Fruit fly (Drosophila melanogaster) whole organism, wandering third instar larva: ENCODE results near the gene CG9377.

Experiments used
- Abd-B ChIP-seq: fragments of >200 bp; optimal IDR thresholded peaks from 2 replicates; lab custom pipeline; 2017; ENCODE audit warnings: missing biosample characterization, missing genetic modification characterization
- CG32264 ChIP-seq: fragments of 200-800 bp; sonication (Bioruptor generic); optimal IDR thresholded peaks from 2 replicates; lab custom pipeline; 2016; ENCODE audit warnings: missing biosample characterization, missing genetic modification characterization
- CG9705 ChIP-seq: fragments of 200-800 bp; sonication (Bioruptor generic); optimal IDR thresholded peaks from 2 replicates; lab custom pipeline; 2018; ENCODE audit warnings: missing biosample characterization, mild to moderate bottlenecking, missing genetic modification characterization
- CrebA ChIP-seq: fragments of 200-800 bp; sonication (Bioruptor generic); optimal IDR thresholded peaks from 2 replicates; lab custom pipeline; 2016; ENCODE audit warnings: missing biosample characterization, mild to moderate bottlenecking, missing genetic modification characterization, borderline replicate concordance
- Dfd ChIP-seq: fragments of >200 bp; optimal IDR thresholded peaks from 2 replicates; lab custom pipeline; 2017; ENCODE audit warnings: missing biosample characterization, missing genetic modification characterization
- Dif ChIP-seq: fragments of 200-275, 200-300 bp; sonication (Bioruptor generic); optimal IDR thresholded peaks from 2 replicates; lab custom pipeline; 2018; ENCODE audit warnings: missing biosample characterization, missing genetic modification characterization; ENCODE audit not compliant: partially characterized antibody
- GATAd ChIP-seq: sonication (Bioruptor generic); optimal IDR thresholded peaks from 2 replicates; lab custom pipeline; 2016; ENCODE audit warnings: missing biosample characterization, missing genetic modification characterization
- HLH106 ChIP-seq: fragments of 200-800 bp; optimal IDR thresholded peaks from 3 replicates; lab custom pipeline; 2019; ENCODE audit warnings: missing biosample characterization, mild to moderate bottlenecking, missing genetic modification characterization, moderate library complexity
- Hnf4 ChIP-seq: fragments of 200-800 bp; sonication (Bioruptor generic); optimal IDR thresholded peaks from 2 replicates; lab custom pipeline; 2016; ENCODE audit warnings: missing biosample characterization, mild to moderate bottlenecking, missing genetic modification characterization
- Hr78 ChIP-seq: fragments of >200 bp; optimal IDR thresholded peaks from 2 replicates; lab custom pipeline; 2017; ENCODE audit warnings: missing biosample characterization, missing genetic modification characterization
- Hr83 ChIP-seq: fragments of 200-300 bp; sonication (Bioruptor generic); optimal IDR thresholded peaks from 2 replicates; lab custom pipeline; 2016; ENCODE audit warnings: missing biosample characterization, mild to moderate bottlenecking, missing genetic modification characterization, moderate library complexity; ENCODE audit not compliant: poor library complexity, severe bottlenecking
- Jra ChIP-seq: sonication (Bioruptor generic); optimal IDR thresholded peaks from 2 replicates; lab custom pipeline; 2016; ENCODE audit warnings: missing biosample characterization, missing genetic modification characterization
- Mio ChIP-seq: sonication (Bioruptor generic); optimal IDR thresholded peaks from 2 replicates; lab custom pipeline; 2016; ENCODE audit warnings: missing biosample characterization, missing genetic modification characterization
- Myc ChIP-seq: fragments of >200 bp; optimal IDR thresholded peaks from 2 replicates; lab custom pipeline; 2017
- N ChIP-seq: fragments of >200 bp; optimal IDR thresholded peaks from 2 replicates; lab custom pipeline; 2018; ENCODE audit warnings: missing biosample characterization, missing external identifiers, missing genetic modification characterization
- OdsH ChIP-seq: fragments of 200-800 bp; sonication (Bioruptor generic); optimal IDR thresholded peaks from 2 replicates; lab custom pipeline; 2016; ENCODE audit warnings: missing biosample characterization, mild to moderate bottlenecking, missing genetic modification characterization
- Rel ChIP-seq, 2 experiments: fragments of 200-800 bp; sonication (Bioruptor generic) in 1 of 2; optimal IDR thresholded peaks; 2 replicates in 1 of 2; 3 replicates in 1 of 2; lab custom pipeline; 2016 to 2019; ENCODE audit warnings: mild to moderate bottlenecking in 2 of 2, missing biosample characterization in 2 of 2, missing genetic modification characterization in 2 of 2, moderate library complexity in 1 of 2
- Sp1 ChIP-seq: fragments of 200-800 bp; sonication (Bioruptor generic); optimal IDR thresholded peaks from 3 replicates; lab custom pipeline; 2019; ENCODE audit warnings: missing biosample characterization, mild to moderate bottlenecking, missing genetic modification characterization, moderate library complexity
- Vsx2 ChIP-seq: fragments of 200-300, 225-300 bp; sonication (Bioruptor generic); optimal IDR thresholded peaks from 2 replicates; lab custom pipeline; 2018; ENCODE audit warnings: missing biosample characterization, missing genetic modification characterization; ENCODE audit not compliant: partially characterized antibody
- br ChIP-seq: fragments of 200-800 bp; sonication (Bioruptor generic); optimal IDR thresholded peaks from 2 replicates; lab custom pipeline; 2016; ENCODE audit warnings: missing biosample characterization, missing genetic modification characterization
- brk ChIP-seq: fragments of 200-800 bp; sonication (Bioruptor generic); optimal IDR thresholded peaks from 2 replicates; lab custom pipeline; 2016; ENCODE audit warnings: missing biosample characterization, mild to moderate bottlenecking, missing genetic modification characterization
- dl ChIP-seq, 2 experiments: fragments of 175-275, 200-275 bp in 1 of 2; fragments of 200-275 bp in 1 of 2; sonication (Bioruptor generic); optimal IDR thresholded peaks; lab custom pipeline; 2018; ENCODE audit warnings: mild to moderate bottlenecking in 2 of 2, missing biosample characterization in 2 of 2, missing genetic modification characterization in 2 of 2, moderate library complexity in 2 of 2; ENCODE audit not compliant: partially characterized antibody in 2 of 2, insufficient read depth in 1 of 2
- dmrt93B ChIP-seq: fragments of 200-800 bp; sonication (Bioruptor generic); optimal IDR thresholded peaks from 2 replicates; lab custom pipeline; 2018; ENCODE audit warnings: missing biosample characterization, mild to moderate bottlenecking, missing genetic modification characterization
- dsf ChIP-seq: sonication (Bioruptor generic); optimal IDR thresholded peaks from 2 replicates; lab custom pipeline; 2016; ENCODE audit warnings: missing biosample characterization, missing genetic modification characterization, borderline replicate concordance
- ey ChIP-seq: fragments of 200-800 bp; sonication (Bioruptor generic); optimal IDR thresholded peaks from 2 replicates; lab custom pipeline; 2016; ENCODE audit warnings: missing biosample characterization, missing genetic modification characterization
- foxo ChIP-seq, 2 experiments: fragments of 200-800 bp; sonication (Bioruptor generic); optimal IDR thresholded peaks; 2 replicates in 1 of 2; 3 replicates in 1 of 2; lab custom pipeline; 2016 to 2017; ENCODE audit warnings: missing biosample characterization in 2 of 2, missing genetic modification characterization in 2 of 2
- fru ChIP-seq: fragments of 200-800 bp; sonication (Bioruptor generic); optimal IDR thresholded peaks from 3 replicates; lab custom pipeline; 2016; ENCODE audit warnings: missing biosample characterization, mild to moderate bottlenecking, missing genetic modification characterization
- h ChIP-seq: fragments of 200-800 bp; sonication (Bioruptor generic); optimal IDR thresholded peaks from 3 replicates; lab custom pipeline; 2016; ENCODE audit warnings: missing biosample characterization, mild to moderate bottlenecking, missing genetic modification characterization
- jim ChIP-seq: fragments of 175-275, 200-325 bp; sonication (Bioruptor generic); optimal IDR thresholded peaks from 2 replicates; lab custom pipeline; 2016; ENCODE audit warnings: missing biosample characterization, mild to moderate bottlenecking, missing genetic modification characterization
- lola ChIP-seq: fragments of >200 bp; optimal IDR thresholded peaks from 2 replicates; lab custom pipeline; 2017; ENCODE audit warnings: missing biosample characterization, missing genetic modification characterization
- pan ChIP-seq: fragments of >200 bp; optimal IDR thresholded peaks from 2 replicates; lab custom pipeline; 2017
- psq ChIP-seq: fragments of 200-800 bp; sonication (Bioruptor generic); optimal IDR thresholded peaks from 3 replicates; lab custom pipeline; 2017; ENCODE audit warnings: missing biosample characterization, mild to moderate bottlenecking, missing genetic modification characterization, moderate library complexity
- rgr ChIP-seq: fragments of 200-800 bp; sonication (Bioruptor generic); optimal IDR thresholded peaks from 3 replicates; lab custom pipeline; 2016; ENCODE audit warnings: missing biosample characterization, mild to moderate bottlenecking, missing genetic modification characterization
- sage ChIP-seq: fragments of 200-800 bp; sonication (Bioruptor generic); optimal IDR thresholded peaks from 2 replicates; lab custom pipeline; 2016; ENCODE audit warnings: missing biosample characterization, mild to moderate bottlenecking, missing genetic modification characterization
- sv ChIP-seq: fragments of 200-800 bp; sonication (Bioruptor generic); optimal IDR thresholded peaks from 3 replicates; lab custom pipeline; 2016; ENCODE audit warnings: missing biosample characterization, missing genetic modification characterization
- tai ChIP-seq: sonication (Bioruptor generic); optimal IDR thresholded peaks from 2 replicates; lab custom pipeline; 2016; ENCODE audit warnings: missing biosample characterization, missing genetic modification characterization
- usp ChIP-seq: fragments of >200 bp; optimal IDR thresholded peaks from 2 replicates; lab custom pipeline; 2017; ENCODE audit warnings: missing biosample characterization, missing genetic modification characterization
- woc ChIP-seq: sonication (Bioruptor generic); optimal IDR thresholded peaks from 2 replicates; lab custom pipeline; 2016; ENCODE audit warnings: missing biosample characterization, mild to moderate bottlenecking, missing genetic modification characterization

The CG9377 gene

DNA sequence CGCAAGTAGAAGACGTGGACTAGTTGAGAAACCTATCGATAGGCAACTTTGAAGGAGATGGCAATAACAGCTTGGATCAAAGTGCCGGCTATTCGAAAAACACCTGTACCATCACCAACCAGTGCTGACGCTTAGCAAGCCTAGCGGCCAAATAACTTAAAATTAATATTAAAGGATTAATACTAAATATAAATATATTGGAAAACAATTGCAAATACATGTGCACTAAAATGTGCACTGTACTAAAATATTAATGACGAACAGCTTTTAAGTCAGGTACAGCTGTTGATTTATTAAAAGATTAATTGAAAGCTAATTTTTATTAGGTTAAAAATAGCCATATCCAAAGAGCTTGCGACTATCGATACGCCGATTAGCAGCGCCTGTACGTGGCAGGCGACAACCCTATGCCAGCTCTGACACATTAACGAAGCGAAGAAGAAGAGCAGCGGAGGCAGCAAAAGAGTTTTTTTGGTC, 17.2 kb upstream of the CG9377 start, which contains the start of the genes CG9302 and beta'COP:
CG9302 (minus strand) TSS at position 51 of the 477 bp plus-strand sequence.
beta'COP (plus strand) TSS at position 415 of the 477 bp plus-strand sequence.
- TF ChIP-seq OdsH (GFP tag; lab: Kevin White, UChicago) (peak; percentile 63), psq (peak; percentile 61), Myc (lab: Kevin White, UChicago) (peak; percentile 97), HLH106 (peak; percentile 86), dmrt93B (GFP tag; lab: Kevin White, UChicago) (no peak), rgr (GFP tag; lab: Kevin White, UChicago) (no peak), GATAd (GFP tag; lab: Kevin White, UChicago) (peak; percentile 12), Hr78 (GFP tag; lab: Kevin White, UChicago) (no peak), ey (peak; percentile 35), Hr83 (GFP tag; lab: Kevin White, UChicago) (no peak), CG9705 (GFP tag; lab: Kevin White, UChicago) (peak; percentile 66), Sp1 (GFP tag; lab: Kevin White, UChicago) (peak; percentile 77), Dfd (GFP tag; lab: Kevin White, UChicago) (no peak), sv (peak; percentile 53), woc (GFP tag; lab: Kevin White, UChicago) (peak; percentile 83), Rel (GFP tag; optimal IDR thresholded peaks at IDR 0.05; lab: Kevin White, UChicago) (no peak), Rel (tag; optimal IDR thresholded peaks at IDR 0.05; lab: Kevin White, UChicago) (peak; percentile 25), dsf (no peak), jim (GFP tag; lab: Kevin White, UChicago) (no peak), Dif (GFP tag; lab: Kevin White, UChicago) (no peak), foxo (GFP tag; optimal IDR thresholded peaks at IDR 0.05; lab: Kevin White, UChicago) (peak in 1 of 2 experiments; percentile 80), br (GFP tag; lab: Kevin White, UChicago) (no peak)

dm6 chr2L:13376086-13376485, 14.7 kb upstream of the CG9377 start:
- TF ChIP-seq foxo (GFP tag; optimal IDR thresholded peaks at IDR 0.05; lab: Kevin White, UChicago), result no peak
- TF ChIP-seq woc (GFP tag; lab: Kevin White, UChicago), result no peak
- TF ChIP-seq sage, result no peak
- TF ChIP-seq Dif (GFP tag; lab: Kevin White, UChicago), result no peak
- no peak for TF ChIP-seq CG9705 (GFP tag; lab: Kevin White, UChicago)
- no peak for TF ChIP-seq dl (GFP tag; optimal IDR thresholded peaks at IDR 0.05; lab: Kevin White, UChicago; ENCODE audit: insufficient read depth in 1 of 2, partially characterized antibody in 2 of 2)
- TF ChIP-seq sv, result no peak
- no peak for TF ChIP-seq rgr (GFP tag; lab: Kevin White, UChicago)
- no peak for TF ChIP-seq CG32264
- TF ChIP-seq Hnf4, result no peak
- no peak for TF ChIP-seq Dfd (GFP tag; lab: Kevin White, UChicago)

DNA sequence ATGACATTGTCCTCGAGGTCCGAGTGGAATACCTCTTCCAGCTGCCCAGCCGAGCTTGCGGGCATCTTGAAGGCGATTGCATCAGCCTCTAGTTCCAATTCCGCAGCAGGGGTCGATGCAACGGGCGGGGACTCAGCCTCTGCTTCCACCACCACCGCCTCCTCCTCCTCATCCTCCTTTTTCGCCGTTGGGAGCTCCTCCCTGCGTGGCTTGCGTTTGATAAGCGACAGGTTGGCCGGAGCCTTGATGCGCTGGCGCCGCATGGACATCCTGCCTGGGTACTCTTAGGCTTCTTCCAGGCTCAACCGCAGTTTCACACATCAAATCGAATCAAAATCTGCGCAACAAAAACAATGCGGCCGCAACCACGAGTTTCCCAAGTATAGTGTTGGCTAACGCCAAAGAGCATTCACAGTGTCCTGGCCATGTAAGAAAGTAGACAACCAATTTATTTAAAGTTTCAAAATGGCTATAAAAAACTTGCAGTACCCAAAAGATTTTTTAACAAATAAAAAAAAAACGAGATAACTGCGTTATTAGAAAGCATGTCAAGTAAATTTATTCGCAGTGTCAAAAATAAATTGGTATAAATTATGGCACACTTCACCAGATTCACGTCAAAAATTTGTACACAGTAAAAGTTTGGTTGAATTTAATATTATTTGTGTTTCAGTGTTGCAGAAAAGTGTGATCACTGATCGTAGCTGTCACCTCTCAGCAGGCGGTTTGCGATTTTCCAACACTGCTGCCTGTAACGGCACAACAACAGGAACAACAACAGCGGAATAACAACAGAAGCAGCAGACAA, 12.3 kb upstream of the CG9377 start, which contains the start of the genes Bdp1 and CG6565:
Bdp1 (minus strand) TSS at position 456 of the 808 bp plus-strand sequence.
CG6565 (plus strand) TSS at position 585 of the 808 bp plus-strand sequence.
- TF ChIP-seq tai (GFP tag; lab: Kevin White, UChicago) (no peak), sage (no peak), Myc (lab: Kevin White, UChicago) (peak; percentile 92), CG32264 (peak; percentile 89), br (GFP tag; lab: Kevin White, UChicago) (peak; percentile 97), Mio (GFP tag; lab: Kevin White, UChicago) (peak; percentile 77), psq (peak; percentile 94), OdsH (GFP tag; lab: Kevin White, UChicago) (peak; percentile 96), GATAd (GFP tag; lab: Kevin White, UChicago) (peak; percentile 93), usp (no peak), Hr78 (GFP tag; lab: Kevin White, UChicago) (no peak), CrebA (GFP tag; lab: Kevin White, UChicago) (no peak), Rel (GFP tag; optimal IDR thresholded peaks at IDR 0.05; lab: Kevin White, UChicago) (no peak), Rel (tag; optimal IDR thresholded peaks at IDR 0.05; lab: Kevin White, UChicago) (peak; percentile 69), Jra (GFP tag; lab: Kevin White, UChicago) (peak; percentile 98), pan (lab: Kevin White, UChicago) (no peak), foxo (GFP tag; optimal IDR thresholded peaks at IDR 0.05; lab: Kevin White, UChicago) (peak; percentile 78 to 98), dl (GFP tag; optimal IDR thresholded peaks at IDR 0.05; lab: Kevin White, UChicago; ENCODE audit: insufficient read depth in 1 of 2, partially characterized antibody in 2 of 2) (no peak), ey (peak; percentile 98), Hr83 (GFP tag; lab: Kevin White, UChicago) (peak; percentile 19), Dif (GFP tag; lab: Kevin White, UChicago) (no peak), jim (GFP tag; lab: Kevin White, UChicago) (peak; percentile 62), Abd-B (GFP tag; lab: Kevin White, UChicago) (no peak), Sp1 (GFP tag; lab: Kevin White, UChicago) (peak; percentile 95), lola (GFP tag; lab: Kevin White, UChicago) (no peak), h (GFP tag; lab: Kevin White, UChicago) (peak; percentile 98), Hnf4 (peak; percentile 96), HLH106 (peak; percentile 96), dsf (peak; percentile 96), sv (peak; percentile 99), dmrt93B (GFP tag; lab: Kevin White, UChicago) (peak; percentile 98), CG9705 (GFP tag; lab: Kevin White, UChicago) (peak; percentile 96), Vsx2 (GFP tag; lab: Kevin White, UChicago) (no peak), N (GFP tag; lab: Kevin White, UChicago) (no peak), rgr (GFP tag; lab: Kevin White, UChicago) (peak; percentile 97), brk (GFP tag; lab: Kevin White, UChicago) (no peak), fru (GFP tag; lab: Kevin White, UChicago) (peak; percentile 98)
